Fruit fly (Drosophila melanogaster) whole organism, wandering third instar larva: Measurements from ENCODE around the gene Invadolysin.

Experiments used
- Abd-B ChIP-seq: fragments of >200 bp; optimal IDR thresholded peaks from 2 replicates; lab custom pipeline; 2017; ENCODE audit warnings: missing biosample characterization, missing genetic modification characterization
- CG32264 ChIP-seq: fragments of 200-800 bp; sonication (Bioruptor generic); optimal IDR thresholded peaks from 2 replicates; lab custom pipeline; 2016; ENCODE audit warnings: missing biosample characterization, missing genetic modification characterization
- CG9705 ChIP-seq: fragments of 200-800 bp; sonication (Bioruptor generic); optimal IDR thresholded peaks from 2 replicates; lab custom pipeline; 2018; ENCODE audit warnings: missing biosample characterization, mild to moderate bottlenecking, missing genetic modification characterization
- CrebA ChIP-seq: fragments of 200-800 bp; sonication (Bioruptor generic); optimal IDR thresholded peaks from 2 replicates; lab custom pipeline; 2016; ENCODE audit warnings: missing biosample characterization, mild to moderate bottlenecking, missing genetic modification characterization, borderline replicate concordance
- Dfd ChIP-seq: fragments of >200 bp; optimal IDR thresholded peaks from 2 replicates; lab custom pipeline; 2017; ENCODE audit warnings: missing biosample characterization, missing genetic modification characterization
- Dif ChIP-seq: fragments of 200-275, 200-300 bp; sonication (Bioruptor generic); optimal IDR thresholded peaks from 2 replicates; lab custom pipeline; 2018; ENCODE audit warnings: missing biosample characterization, missing genetic modification characterization; ENCODE audit not compliant: partially characterized antibody
- GATAd ChIP-seq: sonication (Bioruptor generic); optimal IDR thresholded peaks from 2 replicates; lab custom pipeline; 2016; ENCODE audit warnings: missing biosample characterization, missing genetic modification characterization
- HLH106 ChIP-seq: fragments of 200-800 bp; optimal IDR thresholded peaks from 3 replicates; lab custom pipeline; 2019; ENCODE audit warnings: missing biosample characterization, mild to moderate bottlenecking, missing genetic modification characterization, moderate library complexity
- Hnf4 ChIP-seq: fragments of 200-800 bp; sonication (Bioruptor generic); optimal IDR thresholded peaks from 2 replicates; lab custom pipeline; 2016; ENCODE audit warnings: missing biosample characterization, mild to moderate bottlenecking, missing genetic modification characterization
- Hr78 ChIP-seq: fragments of >200 bp; optimal IDR thresholded peaks from 2 replicates; lab custom pipeline; 2017; ENCODE audit warnings: missing biosample characterization, missing genetic modification characterization
- Hr83 ChIP-seq: fragments of 200-300 bp; sonication (Bioruptor generic); optimal IDR thresholded peaks from 2 replicates; lab custom pipeline; 2016; ENCODE audit warnings: missing biosample characterization, mild to moderate bottlenecking, missing genetic modification characterization, moderate library complexity; ENCODE audit not compliant: poor library complexity, severe bottlenecking
- Jra ChIP-seq: sonication (Bioruptor generic); optimal IDR thresholded peaks from 2 replicates; lab custom pipeline; 2016; ENCODE audit warnings: missing biosample characterization, missing genetic modification characterization
- Mio ChIP-seq: sonication (Bioruptor generic); optimal IDR thresholded peaks from 2 replicates; lab custom pipeline; 2016; ENCODE audit warnings: missing biosample characterization, missing genetic modification characterization
- Myc ChIP-seq: fragments of >200 bp; optimal IDR thresholded peaks from 2 replicates; lab custom pipeline; 2017
- N ChIP-seq: fragments of >200 bp; optimal IDR thresholded peaks from 2 replicates; lab custom pipeline; 2018; ENCODE audit warnings: missing biosample characterization, missing external identifiers, missing genetic modification characterization
- OdsH ChIP-seq: fragments of 200-800 bp; sonication (Bioruptor generic); optimal IDR thresholded peaks from 2 replicates; lab custom pipeline; 2016; ENCODE audit warnings: missing biosample characterization, mild to moderate bottlenecking, missing genetic modification characterization
- Rel ChIP-seq, 2 experiments: fragments of 200-800 bp; sonication (Bioruptor generic) in 1 of 2; optimal IDR thresholded peaks; 2 replicates in 1 of 2; 3 replicates in 1 of 2; lab custom pipeline; 2016 to 2019; ENCODE audit warnings: mild to moderate bottlenecking in 2 of 2, missing biosample characterization in 2 of 2, missing genetic modification characterization in 2 of 2, moderate library complexity in 1 of 2
- Sp1 ChIP-seq: fragments of 200-800 bp; sonication (Bioruptor generic); optimal IDR thresholded peaks from 3 replicates; lab custom pipeline; 2019; ENCODE audit warnings: missing biosample characterization, mild to moderate bottlenecking, missing genetic modification characterization, moderate library complexity
- Vsx2 ChIP-seq: fragments of 200-300, 225-300 bp; sonication (Bioruptor generic); optimal IDR thresholded peaks from 2 replicates; lab custom pipeline; 2018; ENCODE audit warnings: missing biosample characterization, missing genetic modification characterization; ENCODE audit not compliant: partially characterized antibody
- br ChIP-seq: fragments of 200-800 bp; sonication (Bioruptor generic); optimal IDR thresholded peaks from 2 replicates; lab custom pipeline; 2016; ENCODE audit warnings: missing biosample characterization, missing genetic modification characterization
- brk ChIP-seq: fragments of 200-800 bp; sonication (Bioruptor generic); optimal IDR thresholded peaks from 2 replicates; lab custom pipeline; 2016; ENCODE audit warnings: missing biosample characterization, mild to moderate bottlenecking, missing genetic modification characterization
- dl ChIP-seq, 2 experiments: fragments of 175-275, 200-275 bp in 1 of 2; fragments of 200-275 bp in 1 of 2; sonication (Bioruptor generic); optimal IDR thresholded peaks; lab custom pipeline; 2018; ENCODE audit warnings: mild to moderate bottlenecking in 2 of 2, missing biosample characterization in 2 of 2, missing genetic modification characterization in 2 of 2, moderate library complexity in 2 of 2; ENCODE audit not compliant: partially characterized antibody in 2 of 2, insufficient read depth in 1 of 2
- dmrt93B ChIP-seq: fragments of 200-800 bp; sonication (Bioruptor generic); optimal IDR thresholded peaks from 2 replicates; lab custom pipeline; 2018; ENCODE audit warnings: missing biosample characterization, mild to moderate bottlenecking, missing genetic modification characterization
- dsf ChIP-seq: sonication (Bioruptor generic); optimal IDR thresholded peaks from 2 replicates; lab custom pipeline; 2016; ENCODE audit warnings: missing biosample characterization, missing genetic modification characterization, borderline replicate concordance
- ey ChIP-seq: fragments of 200-800 bp; sonication (Bioruptor generic); optimal IDR thresholded peaks from 2 replicates; lab custom pipeline; 2016; ENCODE audit warnings: missing biosample characterization, missing genetic modification characterization
- foxo ChIP-seq, 2 experiments: fragments of 200-800 bp; sonication (Bioruptor generic); optimal IDR thresholded peaks; 2 replicates in 1 of 2; 3 replicates in 1 of 2; lab custom pipeline; 2016 to 2017; ENCODE audit warnings: missing biosample characterization in 2 of 2, missing genetic modification characterization in 2 of 2
- fru ChIP-seq: fragments of 200-800 bp; sonication (Bioruptor generic); optimal IDR thresholded peaks from 3 replicates; lab custom pipeline; 2016; ENCODE audit warnings: missing biosample characterization, mild to moderate bottlenecking, missing genetic modification characterization
- h ChIP-seq: fragments of 200-800 bp; sonication (Bioruptor generic); optimal IDR thresholded peaks from 3 replicates; lab custom pipeline; 2016; ENCODE audit warnings: missing biosample characterization, mild to moderate bottlenecking, missing genetic modification characterization
- jim ChIP-seq: fragments of 175-275, 200-325 bp; sonication (Bioruptor generic); optimal IDR thresholded peaks from 2 replicates; lab custom pipeline; 2016; ENCODE audit warnings: missing biosample characterization, mild to moderate bottlenecking, missing genetic modification characterization
- lola ChIP-seq: fragments of >200 bp; optimal IDR thresholded peaks from 2 replicates; lab custom pipeline; 2017; ENCODE audit warnings: missing biosample characterization, missing genetic modification characterization
- pan ChIP-seq: fragments of >200 bp; optimal IDR thresholded peaks from 2 replicates; lab custom pipeline; 2017
- psq ChIP-seq: fragments of 200-800 bp; sonication (Bioruptor generic); optimal IDR thresholded peaks from 3 replicates; lab custom pipeline; 2017; ENCODE audit warnings: missing biosample characterization, mild to moderate bottlenecking, missing genetic modification characterization, moderate library complexity
- rgr ChIP-seq: fragments of 200-800 bp; sonication (Bioruptor generic); optimal IDR thresholded peaks from 3 replicates; lab custom pipeline; 2016; ENCODE audit warnings: missing biosample characterization, mild to moderate bottlenecking, missing genetic modification characterization
- sage ChIP-seq: fragments of 200-800 bp; sonication (Bioruptor generic); optimal IDR thresholded peaks from 2 replicates; lab custom pipeline; 2016; ENCODE audit warnings: missing biosample characterization, mild to moderate bottlenecking, missing genetic modification characterization
- sv ChIP-seq: fragments of 200-800 bp; sonication (Bioruptor generic); optimal IDR thresholded peaks from 3 replicates; lab custom pipeline; 2016; ENCODE audit warnings: missing biosample characterization, missing genetic modification characterization
- tai ChIP-seq: sonication (Bioruptor generic); optimal IDR thresholded peaks from 2 replicates; lab custom pipeline; 2016; ENCODE audit warnings: missing biosample characterization, missing genetic modification characterization
- usp ChIP-seq: fragments of >200 bp; optimal IDR thresholded peaks from 2 replicates; lab custom pipeline; 2017; ENCODE audit warnings: missing biosample characterization, missing genetic modification characterization
- woc ChIP-seq: sonication (Bioruptor generic); optimal IDR thresholded peaks from 2 replicates; lab custom pipeline; 2016; ENCODE audit warnings: missing biosample characterization, mild to moderate bottlenecking, missing genetic modification characterization

Gene Invadolysin

dm6 chr3R:10139649-10140598 is 4.5 kb upstream of the Invadolysin start, which contains the start of gene tws:
Gene tws (minus strand): TSS chr3R:10139772.
- TF ChIP-seq GATAd = no peak
- TF ChIP-seq sv (GFP tag; lab: Kevin White, UChicago) = peak; percentile 18
- TF ChIP-seq CrebA (GFP tag; lab: Kevin White, UChicago) = no peak
- peak; percentile 38 for TF ChIP-seq HLH106 (tag; lab: Kevin White, UChicago)
- peak; percentile 99 for TF ChIP-seq Myc
- peak; percentile 33 for TF ChIP-seq OdsH (GFP tag; lab: Kevin White, UChicago)
- TF ChIP-seq pan (lab: Kevin White, UChicago) = no peak
- TF ChIP-seq Dfd (GFP tag; lab: Kevin White, UChicago) = no peak
- TF ChIP-seq dsf (GFP tag; lab: Kevin White, UChicago) = no peak
- no peak for TF ChIP-seq brk (GFP tag; lab: Kevin White, UChicago)
- TF ChIP-seq Jra (GFP tag; lab: Kevin White, UChicago) = no peak
- TF ChIP-seq ey = peak; percentile 4
- TF ChIP-seq foxo (GFP tag; optimal IDR thresholded peaks at IDR 0.05; lab: Kevin White, UChicago) = peak in 1 of 2 experiments; percentile 36
- peak; percentile 36 for TF ChIP-seq br
- peak; percentile 21 for TF ChIP-seq psq (GFP tag; lab: Kevin White, UChicago)
- no peak for TF ChIP-seq h (GFP tag; lab: Kevin White, UChicago)
- no peak for TF ChIP-seq Rel (GFP tag; optimal IDR thresholded peaks at IDR 0.05; lab: Kevin White, UChicago)
- no peak for TF ChIP-seq Rel (tag; optimal IDR thresholded peaks at IDR 0.05; lab: Kevin White, UChicago)
- TF ChIP-seq Vsx2 (GFP tag; lab: Kevin White, UChicago) = no peak
- peak; percentile 58 for TF ChIP-seq Sp1 (GFP tag; lab: Kevin White, UChicago)
- TF ChIP-seq lola = no peak
- no peak for TF ChIP-seq sage (GFP tag; lab: Kevin White, UChicago)
- TF ChIP-seq Hr83 (GFP tag; lab: Kevin White, UChicago) = no peak
- TF ChIP-seq dl (GFP tag; optimal IDR thresholded peaks at IDR 0.05; lab: Kevin White, UChicago; ENCODE audit: insufficient read depth in 1 of 2, partially characterized antibody in 2 of 2) = peak in 1 of 2 experiments; percentile 27
- peak; percentile 2 for TF ChIP-seq rgr (GFP tag; lab: Kevin White, UChicago)
- peak; percentile 55 for TF ChIP-seq Dif
- TF ChIP-seq Mio (GFP tag; lab: Kevin White, UChicago) = no peak
- peak; percentile 9 for TF ChIP-seq woc (GFP tag; lab: Kevin White, UChicago)
- TF ChIP-seq Hnf4 (GFP tag; lab: Kevin White, UChicago) = no peak
- TF ChIP-seq CG9705 (GFP tag; lab: Kevin White, UChicago) = no peak
- no peak for TF ChIP-seq Hr78 (GFP tag; lab: Kevin White, UChicago)
- no peak for TF ChIP-seq usp
- peak; percentile 40 for TF ChIP-seq fru
- TF ChIP-seq tai (GFP tag; lab: Kevin White, UChicago) = no peak
- TF ChIP-seq N = no peak
- TF ChIP-seq CG32264 = no peak
- TF ChIP-seq Abd-B (GFP tag; lab: Kevin White, UChicago) = no peak
- TF ChIP-seq jim (GFP tag; lab: Kevin White, UChicago) = no peak
- TF ChIP-seq dmrt93B (GFP tag; lab: Kevin White, UChicago) = peak; percentile 21

dm6 chr3R:10142770-10143169 is 1.7 kb upstream of the Invadolysin start, which contains the start of gene CG42759:
Gene CG42759 (plus strand): TSS chr3R:10143070.
- TF ChIP-seq dmrt93B (GFP tag; lab: Kevin White, UChicago) (no peak), foxo (GFP tag; optimal IDR thresholded peaks at IDR 0.05; lab: Kevin White, UChicago) (no peak), lola (no peak), sage (GFP tag; lab: Kevin White, UChicago) (no peak), br (no peak), fru (no peak), OdsH (GFP tag; lab: Kevin White, UChicago) (no peak)
